Worm (Caenorhabditis elegans) whole organism, L2 larva: ENCODE results near the gene mrps-24.

Experiments
- R02D3.7 ChIP-seq: fragments of 150-350 bp; optimal IDR thresholded peaks from 2 replicates; lab custom pipeline; 2014; ENCODE audit warnings: missing biosample characterization, missing genetic modification characterization
- blmp-1 ChIP-seq: sonication (generic microtip); optimal IDR thresholded peaks from 2 replicates; lab custom pipeline; 2017; ENCODE audit warnings: missing genetic modification characterization, mild to moderate bottlenecking, missing compliant biosample characterization, antibody characterized with exemption, moderate library complexity; ENCODE audit not compliant: insufficient read depth
- elt-3 ChIP-seq: sonication (generic microtip); optimal IDR thresholded peaks from 2 replicates; lab custom pipeline; 2017; ENCODE audit warnings: missing biosample characterization, missing genetic modification characterization
- nhr-11 ChIP-seq: fragments of 150-350 bp; optimal IDR thresholded peaks from 2 replicates; lab custom pipeline; 2014; ENCODE audit warnings: missing biosample characterization, missing genetic modification characterization
- nhr-12 ChIP-seq: fragments of 150-350 bp; optimal IDR thresholded peaks from 2 replicates; lab custom pipeline; 2014; ENCODE audit warnings: missing biosample characterization, missing genetic modification characterization
- nhr-21 ChIP-seq: fragments of 150-350 bp; optimal IDR thresholded peaks from 2 replicates; lab custom pipeline; 2014; ENCODE audit warnings: missing biosample characterization, missing genetic modification characterization
- skn-1 ChIP-seq: sonication (generic microtip); optimal IDR thresholded peaks from 2 replicates; lab custom pipeline; 2017; ENCODE audit warnings: missing biosample characterization, missing genetic modification characterization
- snpc-4 ChIP-seq: fragments of 150-350 bp; optimal IDR thresholded peaks from 2 replicates; lab custom pipeline; 2014; ENCODE audit warnings: missing biosample characterization, missing genetic modification characterization
- unc-62 ChIP-seq: fragments of 150-350 bp; optimal IDR thresholded peaks from 2 replicates; lab custom pipeline; 2014; ENCODE audit warnings: missing biosample characterization, missing genetic modification reagents, missing genetic modification characterization

DNA sequence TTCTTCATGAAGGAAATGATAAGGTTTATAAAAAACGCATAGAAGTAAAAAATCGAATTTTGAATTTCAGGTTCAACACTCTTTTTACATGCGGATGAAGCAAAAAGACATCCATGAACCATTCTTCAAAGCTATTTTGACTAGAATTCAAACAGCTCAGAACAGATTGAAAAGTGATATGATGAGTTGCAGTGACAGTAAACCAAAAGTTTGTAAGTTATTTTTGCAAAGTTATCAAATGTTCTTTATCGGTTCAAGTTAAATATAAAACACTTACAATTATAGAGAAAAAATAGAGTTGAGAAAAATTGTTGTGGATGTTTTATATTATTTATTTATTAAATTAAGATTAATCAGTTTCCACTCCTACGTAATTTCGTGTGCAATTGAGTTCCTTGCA is 17.4 kb upstream of the mrps-24 start:
- TF ChIP-seq nhr-11 (tag; lab: Kevin White, UChicago): no peak
- no peak for TF ChIP-seq snpc-4 (tag; lab: Kevin White, UChicago)
- TF ChIP-seq elt-3 (tag; lab: Kevin White, UChicago): no peak
- TF ChIP-seq blmp-1 (tag; lab: Kevin White, UChicago): no peak
- no peak for TF ChIP-seq nhr-12
- TF ChIP-seq unc-62: no peak
- no peak for TF ChIP-seq R02D3.7 (tag; lab: Kevin White, UChicago)
- TF ChIP-seq nhr-21 (tag; lab: Kevin White, UChicago): no peak
- no peak for TF ChIP-seq skn-1
